Fruit fly (Drosophila melanogaster): ENCODE results near the gene Mct1.

dm6 chrX:2219899-2220298 lies 30.9 kb downstream of the Mct1 start:
- TF ChIP-seq jim (GFP tag; optimal IDR thresholded peaks at IDR 0.05) (no peak), br (GFP tag; optimal IDR thresholded peaks at IDR 0.05) (no peak), sage (GFP tag; optimal IDR thresholded peaks at IDR 0.05) (no peak), OdsH (GFP tag; optimal IDR thresholded peaks at IDR 0.05) (no peak), Dfd (GFP tag; optimal IDR thresholded peaks at IDR 0.05) (no peak), usp (GFP tag; optimal IDR thresholded peaks at IDR 0.05) (no peak), CrebA (GFP tag; optimal IDR thresholded peaks at IDR 0.05; ENCODE audit: borderline replicate concordance) (no peak), Vsx2 (GFP tag; optimal IDR thresholded peaks at IDR 0.05; ENCODE audit: partially characterized antibody) (no peak), fru (GFP tag; optimal IDR thresholded peaks at IDR 0.05) (no peak), sv (GFP tag; optimal IDR thresholded peaks at IDR 0.05) (no peak)

Data from whole organism, wandering third instar larva.